Worm (Caenorhabditis elegans): ENCODE measurements around the gene F21A3.11.

DNA sequence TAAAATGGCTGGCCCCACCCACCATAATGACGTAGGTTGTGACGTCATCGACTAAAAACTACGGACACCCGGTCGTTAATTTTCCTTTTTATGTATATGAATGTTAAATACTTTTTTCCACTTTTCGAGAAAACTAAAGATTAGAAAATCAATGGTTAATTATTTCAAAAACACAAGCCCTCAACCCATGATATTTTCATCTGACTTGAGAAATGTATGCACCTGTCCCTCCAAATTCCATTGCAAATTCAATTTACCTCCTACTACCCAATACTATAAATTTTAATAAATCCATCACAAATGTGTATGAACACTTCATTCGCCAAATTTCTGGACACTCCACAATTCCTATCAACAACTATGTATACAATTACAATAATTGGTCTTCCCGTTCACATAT lies 3.9 kb downstream of the F21A3.11 start, which contains the start of gene srh-276:
- TF ChIP-seq aly-1 (tag; optimal IDR thresholded peaks at IDR 0.05) (no peak), B0310.2 (tag; optimal IDR thresholded peaks at IDR 0.05) (no peak)

Data from whole organism, early embryonic.